Worm (Caenorhabditis elegans) whole organism, L1 larva: ENCODE measurements around the gene srw-127.

Experiments
- aha-1 ChIP-seq: fragments of 150-350 bp; optimal IDR thresholded peaks from 2 replicates; lab custom pipeline; 2014; ENCODE audit warnings: missing biosample characterization, missing genetic modification characterization
- blmp-1 ChIP-seq: fragments of 150-350 bp; optimal IDR thresholded peaks from 2 replicates; lab custom pipeline; 2014; ENCODE audit warnings: missing biosample characterization, missing genetic modification characterization
- lin-14 ChIP-seq: fragments of 200-800 bp; sonication (Bioruptor generic); optimal IDR thresholded peaks from 2 replicates; lab custom pipeline; 2018; ENCODE audit warnings: mild to moderate bottlenecking, missing genetic modification characterization, moderate library complexity, missing compliant biosample characterization
- nhr-237 ChIP-seq: fragments of 150-350 bp; optimal IDR thresholded peaks from 2 replicates; lab custom pipeline; 2014; ENCODE audit warnings: missing biosample characterization, missing genetic modification characterization
- ztf-4 ChIP-seq: fragments of 150-350 bp; optimal IDR thresholded peaks from 2 replicates; lab custom pipeline; 2014; ENCODE audit warnings: missing biosample characterization, missing genetic modification characterization

- TF ChIP-seq blmp-1 (tag; lab: Kevin White, UChicago): no peak
- TF ChIP-seq aha-1 (tag; lab: Kevin White, UChicago): no peak
- no peak for TF ChIP-seq nhr-237 (tag; lab: Kevin White, UChicago)
- TF ChIP-seq lin-14 (GFP tag; lab: Kevin White, UChicago): no peak
- TF ChIP-seq ztf-4: no peak
Measured at ce11 chrV:7047512-7047911, 34.8 kb downstream of the srw-127 start, which contains the start of gene F20A1.8.
